Fruit fly (Drosophila melanogaster) whole organism, adult: Measurements from ENCODE around the gene Bro.
A peak's percentile ranks its signal among the peaks of the same experiment; 100 is the strongest.

ENCODE experiments used
- CG11617 ChIP-seq: fragments of 200-800 bp; sonication (Bioruptor generic); optimal IDR thresholded peaks from 2 replicates; lab custom pipeline; 2017; ENCODE audit warnings: mild to moderate bottlenecking, missing biosample characterization, missing genetic modification reagents, missing genetic modification characterization
- CG12768 ChIP-seq: fragments of 200-800 bp; sonication (Bioruptor generic); optimal IDR thresholded peaks from 2 replicates; lab custom pipeline; 2017; ENCODE audit warnings: missing biosample characterization, missing genetic modification characterization, mild to moderate bottlenecking, moderate library complexity, missing genetic modification reagents
- CG14711 ChIP-seq: fragments of 200-800 bp; sonication (Bioruptor generic); optimal IDR thresholded peaks from 2 replicates; lab custom pipeline; 2018; ENCODE audit warnings: missing biosample characterization, mild to moderate bottlenecking, missing genetic modification characterization, moderate library complexity
- CG1620 ChIP-seq: fragments of 200-800 bp; sonication (Bioruptor generic); optimal IDR thresholded peaks from 2 replicates; lab custom pipeline; 2016; ENCODE audit warnings: missing biosample characterization, missing genetic modification characterization
- CG33017 ChIP-seq: fragments of 200-800 bp; sonication (Bioruptor generic); optimal IDR thresholded peaks from 2 replicates; lab custom pipeline; 2018; ENCODE audit warnings: missing biosample characterization, mild to moderate bottlenecking, missing genetic modification characterization, moderate library complexity
- CG5204 ChIP-seq: fragments of 200-800 bp; sonication (Bioruptor generic); optimal IDR thresholded peaks from 2 replicates; lab custom pipeline; 2016; ENCODE audit warnings: missing biosample characterization, missing genetic modification characterization
- CG7045 ChIP-seq: fragments of 200-800 bp; sonication (Bioruptor generic); optimal IDR thresholded peaks from 2 replicates; lab custom pipeline; 2017; ENCODE audit warnings: missing biosample characterization, mild to moderate bottlenecking, missing genetic modification characterization
- CG7101 ChIP-seq: fragments of 200-800 bp; sonication (Bioruptor generic); optimal IDR thresholded peaks from 2 replicates; lab custom pipeline; 2018; ENCODE audit warnings: missing biosample characterization, mild to moderate bottlenecking, missing genetic modification characterization, moderate library complexity
- Clk ChIP-seq: fragments of 200-800 bp; sonication (Bioruptor generic); optimal IDR thresholded peaks from 2 replicates; lab custom pipeline; 2017; ENCODE audit warnings: missing biosample characterization, missing genetic modification characterization
- Crg-1 ChIP-seq: fragments of 200-800 bp; sonication (Bioruptor generic); optimal IDR thresholded peaks from 2 replicates; lab custom pipeline; 2016; ENCODE audit warnings: missing biosample characterization, missing genetic modification characterization
- Hr96 ChIP-seq: fragments of 200-800 bp; sonication (Bioruptor generic); optimal IDR thresholded peaks from 2 replicates; lab custom pipeline; 2016; ENCODE audit warnings: missing biosample characterization, missing genetic modification characterization
- Mnt ChIP-seq: fragments of 200-800 bp; sonication (Bioruptor generic); optimal IDR thresholded peaks from 2 replicates; lab custom pipeline; 2016; ENCODE audit warnings: missing biosample characterization, mild to moderate bottlenecking, missing genetic modification characterization
- bab1 ChIP-seq: fragments of 200-800 bp; sonication (Bioruptor generic); optimal IDR thresholded peaks from 3 replicates; lab custom pipeline; 2019; ENCODE audit warnings: missing biosample characterization, mild to moderate bottlenecking, missing genetic modification characterization, moderate library complexity
- cic ChIP-seq: fragments of 200-800 bp; sonication (Bioruptor generic); optimal IDR thresholded peaks from 2 replicates; lab custom pipeline; 2017; ENCODE audit warnings: missing biosample characterization, mild to moderate bottlenecking, missing genetic modification characterization, moderate library complexity
- cnc ChIP-seq, 2 experiments: fragments of >200 bp; optimal IDR thresholded peaks; 2 replicates each; lab custom pipeline; 2017
- kay ChIP-seq: fragments of 200-800 bp; sonication (Bioruptor generic); peaks from one replicate; lab custom pipeline; 2016; ENCODE audit warnings: missing biosample characterization, missing genetic modification characterization, borderline replicate concordance
- ovo ChIP-seq: fragments of 200-800 bp; sonication (Bioruptor generic); optimal IDR thresholded peaks from 2 replicates; lab custom pipeline; 2016; ENCODE audit warnings: missing biosample characterization, missing genetic modification characterization
- pad ChIP-seq: fragments of 200-800 bp; sonication (Bioruptor generic); optimal IDR thresholded peaks from 3 replicates; lab custom pipeline; 2017; ENCODE audit warnings: missing biosample characterization, missing genetic modification characterization, mild to moderate bottlenecking, moderate library complexity, missing genetic modification reagents
- tj ChIP-seq: fragments of 200-800 bp; sonication (Bioruptor generic); optimal IDR thresholded peaks from 3 replicates; lab custom pipeline; 2017; ENCODE audit warnings: missing biosample characterization, mild to moderate bottlenecking, missing genetic modification characterization, moderate library complexity
- toe ChIP-seq: fragments of 200-800 bp; sonication (Bioruptor generic); optimal IDR thresholded peaks from 2 replicates; lab custom pipeline; 2016; ENCODE audit warnings: missing biosample characterization, missing genetic modification characterization

The Bro gene

DNA sequence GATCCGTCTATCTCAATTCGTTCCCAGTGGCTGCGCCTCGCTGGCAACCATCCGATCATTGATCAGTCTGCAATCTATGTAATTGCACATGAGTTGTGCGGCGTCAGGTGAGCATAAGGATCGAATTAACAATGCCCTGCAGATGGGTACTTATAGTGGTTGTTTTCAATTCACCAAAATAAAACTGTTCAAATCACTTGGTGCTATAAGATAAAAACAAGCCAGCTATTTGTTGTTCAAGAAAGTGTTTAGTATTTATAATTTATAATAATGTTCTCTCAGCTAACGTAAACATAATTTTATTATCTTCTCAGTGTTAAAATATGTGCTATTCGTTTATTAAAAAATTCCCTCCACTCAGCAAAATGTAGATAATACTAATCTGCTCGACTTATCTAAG is 32.0 kb upstream of the Bro start, which contains the start of gene CG12105:
Gene CG12105, minus strand, starts transcription at position 101 of the 400 bp plus-strand sequence.
- TF ChIP-seq Crg-1 (no peak), Mnt (GFP tag; lab: Kevin White, UChicago) (no peak), cic (GFP tag; lab: Kevin White, UChicago) (no peak), CG12768 (no peak), CG14711 (tag; lab: Kevin White, UChicago) (no peak), CG7101 (tag; lab: Kevin White, UChicago) (no peak), toe (GFP tag; lab: Kevin White, UChicago) (no peak), Hr96 (no peak), Clk (GFP tag; lab: Kevin White, UChicago) (no peak), CG11617 (no peak), CG33017 (tag; lab: Kevin White, UChicago) (no peak), CG1620 (no peak), pad (GFP tag; lab: Kevin White, UChicago) (no peak), cnc (optimal IDR thresholded peaks at IDR 0.05; lab: Kevin White, UChicago) (no peak)

DNA sequence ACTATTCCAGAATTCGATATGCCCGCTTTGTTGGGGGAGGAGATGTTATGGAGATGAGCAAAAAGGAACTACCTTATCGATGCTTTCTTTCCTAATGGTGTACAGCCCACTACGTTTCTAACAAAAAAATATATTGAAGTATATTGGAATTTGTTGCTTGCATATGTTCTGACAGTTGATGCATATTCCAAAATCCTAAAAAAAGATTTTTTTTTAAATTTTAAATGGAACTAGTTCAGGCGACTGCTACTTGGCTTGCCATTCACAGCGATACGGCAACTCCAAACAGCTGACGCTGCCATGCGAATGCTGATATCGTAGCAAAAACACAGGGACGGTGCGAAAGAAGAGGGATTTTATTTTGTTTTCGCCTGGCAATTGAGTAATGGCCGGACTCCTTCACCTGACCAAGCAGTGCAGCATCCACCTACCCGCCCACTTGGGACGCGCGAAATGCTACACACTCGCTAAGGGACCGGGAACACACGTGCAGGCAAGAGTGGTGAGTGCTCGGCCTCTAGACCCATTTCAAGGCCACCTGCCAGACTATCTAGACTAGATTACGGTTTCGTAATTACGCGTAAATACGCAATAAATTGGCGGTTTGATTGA is 29.4 kb upstream of the Bro start, which contains the start of the genes CG13926, ABCB7 and CG33230:
Gene CG13926, minus strand, starts transcription at position 43 of the 612 bp plus-strand sequence.
Gene ABCB7, plus strand, starts transcription at position 299 of the 612 bp plus-strand sequence.
Gene CG33230, plus strand, starts transcription at position 299 of the 612 bp plus-strand sequence.
- peak; percentile 15 for TF ChIP-seq CG7045 (GFP tag; lab: Kevin White, UChicago)
- TF ChIP-seq bab1 (GFP tag; lab: Kevin White, UChicago), result peak; percentile 67
- peak; percentile 70 for TF ChIP-seq Mnt (GFP tag; lab: Kevin White, UChicago)
- peak; percentile 10 for TF ChIP-seq pad (GFP tag; lab: Kevin White, UChicago)
- TF ChIP-seq Hr96, result peak; percentile 63
- TF ChIP-seq kay, result no peak
- TF ChIP-seq CG1620, result peak; percentile 27
- TF ChIP-seq CG7101 (tag; lab: Kevin White, UChicago), result peak; percentile 25
- TF ChIP-seq toe (GFP tag; lab: Kevin White, UChicago), result peak; percentile 24
- no peak for TF ChIP-seq Clk (GFP tag; lab: Kevin White, UChicago)
- TF ChIP-seq tj (GFP tag; lab: Kevin White, UChicago), result peak; percentile 60
- peak; percentile 45 for TF ChIP-seq CG5204
- TF ChIP-seq CG14711 (tag; lab: Kevin White, UChicago), result peak; percentile 55
- TF ChIP-seq cnc (optimal IDR thresholded peaks at IDR 0.05; lab: Kevin White, UChicago), result no peak
- TF ChIP-seq CG11617, result peak; percentile 66
- TF ChIP-seq CG33017 (tag; lab: Kevin White, UChicago), result no peak
- TF ChIP-seq ovo, result peak; percentile 23
- TF ChIP-seq Crg-1, result peak; percentile 18
- no peak for TF ChIP-seq cic (GFP tag; lab: Kevin White, UChicago)
- TF ChIP-seq CG12768, result peak; percentile 48

- TF ChIP-seq ovo, result no peak
These were observed 20.7 kb upstream of the Bro start for dm6 chr3L:1626924-1627323.

dm6 chr3L:1628176-1628866 is 19.3 kb upstream of the Bro start, which contains the start of gene CG13928:
CG13928 (minus strand) TSS chr3L:1628377.
- no peak for TF ChIP-seq cnc (optimal IDR thresholded peaks at IDR 0.05; lab: Kevin White, UChicago)
- no peak for TF ChIP-seq CG33017 (tag; lab: Kevin White, UChicago)
- TF ChIP-seq CG11617, result no peak
- peak; percentile 13 for TF ChIP-seq CG7045 (GFP tag; lab: Kevin White, UChicago)
- no peak for TF ChIP-seq Hr96
- no peak for TF ChIP-seq ovo
- no peak for TF ChIP-seq CG1620
- TF ChIP-seq CG5204, result peak; percentile 35
- peak; percentile 50 for TF ChIP-seq Clk (GFP tag; lab: Kevin White, UChicago)
- TF ChIP-seq CG14711 (tag; lab: Kevin White, UChicago), result no peak
- TF ChIP-seq cic (GFP tag; lab: Kevin White, UChicago), result peak; percentile 35
- TF ChIP-seq Mnt (GFP tag; lab: Kevin White, UChicago), result no peak
- TF ChIP-seq toe (GFP tag; lab: Kevin White, UChicago), result peak; percentile 44
- no peak for TF ChIP-seq tj (GFP tag; lab: Kevin White, UChicago)

dm6 chr3L:1629064-1629777 is 18.4 kb upstream of the Bro start, which contains the start of gene GC:
GC (minus strand) TSS chr3L:1629301.
- TF ChIP-seq CG12768 (no peak), CG33017 (tag; lab: Kevin White, UChicago) (no peak), toe (GFP tag; lab: Kevin White, UChicago) (no peak), CG7045 (GFP tag; lab: Kevin White, UChicago) (no peak), tj (GFP tag; lab: Kevin White, UChicago) (no peak)

dm6 chr3L:1636886-1637285 is 10.8 kb upstream of the Bro start:
- TF ChIP-seq CG33017 (tag; lab: Kevin White, UChicago) (no peak), Crg-1 (no peak), cnc (optimal IDR thresholded peaks at IDR 0.05; lab: Kevin White, UChicago) (no peak), kay (no peak), CG14711 (tag; lab: Kevin White, UChicago) (no peak), toe (GFP tag; lab: Kevin White, UChicago) (no peak), cic (GFP tag; lab: Kevin White, UChicago) (no peak), pad (GFP tag; lab: Kevin White, UChicago) (no peak), Mnt (GFP tag; lab: Kevin White, UChicago) (no peak), Hr96 (no peak), tj (GFP tag; lab: Kevin White, UChicago) (no peak), bab1 (GFP tag; lab: Kevin White, UChicago) (no peak)
